Worm (Caenorhabditis elegans) whole organism, L2 larva: ENCODE results near the gene T23B7.3.

Experiments
- egl-27 ChIP-seq: sonication (generic microtip); optimal IDR thresholded peaks from 3 replicates; lab custom pipeline; 2017; ENCODE audit warnings: missing biosample characterization, missing genetic modification reagents, missing genetic modification characterization
- elt-1 ChIP-seq: fragments of 150-350 bp; optimal IDR thresholded peaks from 2 replicates; lab custom pipeline; 2014; ENCODE audit warnings: missing biosample characterization, missing genetic modification characterization
- lin-39 ChIP-seq: fragments of 150-350 bp; optimal IDR thresholded peaks from 2 replicates; lab custom pipeline; 2014; ENCODE audit warnings: missing biosample characterization, missing genetic modification reagents, missing genetic modification characterization
- mab-5 ChIP-seq: fragments of 150-350 bp; optimal IDR thresholded peaks from 2 replicates; lab custom pipeline; 2014; ENCODE audit warnings: missing biosample characterization, missing genetic modification characterization
- unc-39 ChIP-seq: fragments of 150-350 bp; optimal IDR thresholded peaks from 2 replicates; lab custom pipeline; 2014; ENCODE audit warnings: missing biosample characterization, missing genetic modification characterization
- zag-1 ChIP-seq: fragments of 150-350 bp; optimal IDR thresholded peaks from 2 replicates; lab custom pipeline; 2014; ENCODE audit warnings: missing biosample characterization, missing genetic modification characterization

ce11 chrII:4802917-4803316 is 47.1 kb upstream of the T23B7.3 start:
- TF ChIP-seq unc-39 (tag; lab: Kevin White, UChicago): no peak
- TF ChIP-seq elt-1 (tag; lab: Kevin White, UChicago): no peak
- TF ChIP-seq mab-5 (tag; lab: Kevin White, UChicago): no peak
- TF ChIP-seq lin-39: no peak
- no peak for TF ChIP-seq zag-1 (tag; lab: Kevin White, UChicago)
- TF ChIP-seq egl-27: no peak
